Fruit fly (Drosophila melanogaster) whole organism, embryonic: ENCODE results near the gene CG7191.

Experiments
- Abd-B ChIP-seq: fragments of 200-800 bp; sonication (Bioruptor generic); optimal IDR thresholded peaks from 2 replicates; lab custom pipeline; 2018; ENCODE audit warnings: missing biosample characterization, mild to moderate bottlenecking, missing genetic modification characterization, moderate library complexity
- BEAF-32 ChIP-seq: fragments of 200-800 bp; sonication (Bioruptor generic); optimal IDR thresholded peaks from 3 replicates; lab custom pipeline; 2017; ENCODE audit warnings: missing biosample characterization, missing genetic modification characterization, mild to moderate bottlenecking, moderate library complexity, missing genetic modification reagents
- Bgb ChIP-seq: fragments of 200-800 bp; sonication (Bioruptor generic); IDR thresholded peaks from 2 replicates; pipeline ENCODE4 v1.3.6; 2022; ENCODE audit warnings: missing biosample characterization, missing genetic modification characterization; ENCODE audit not compliant: partially characterized antibody
- CG10979 ChIP-seq: fragments of 200-800 bp; sonication (Bioruptor generic); optimal IDR thresholded peaks from 2 replicates; lab custom pipeline; 2018; ENCODE audit warnings: missing biosample characterization, mild to moderate bottlenecking, missing genetic modification characterization, moderate library complexity
- CG11723 ChIP-seq: fragments of 200-800 bp; sonication (Bioruptor generic); optimal IDR thresholded peaks from 2 replicates; lab custom pipeline; 2017; ENCODE audit warnings: missing biosample characterization, mild to moderate bottlenecking, missing genetic modification characterization
- CG12071 ChIP-seq: fragments of 200-800 bp; sonication (Bioruptor generic); optimal IDR thresholded peaks from 3 replicates; lab custom pipeline; 2018; ENCODE audit warnings: missing biosample characterization, mild to moderate bottlenecking, missing genetic modification characterization
- CG12219 ChIP-seq: fragments of 200-800 bp; sonication (Bioruptor generic); optimal IDR thresholded peaks from 3 replicates; lab custom pipeline; 2018; ENCODE audit warnings: missing biosample characterization, mild to moderate bottlenecking, missing genetic modification characterization
- CG12236 ChIP-seq: fragments of 200-800 bp; sonication (Bioruptor generic); optimal IDR thresholded peaks from 2 replicates; lab custom pipeline; 2016; ENCODE audit warnings: missing biosample characterization, missing genetic modification characterization
- CG13123 ChIP-seq: fragments of 200-800 bp; sonication (Bioruptor generic); optimal IDR thresholded peaks from 2 replicates; lab custom pipeline; 2016; ENCODE audit warnings: missing biosample characterization, missing genetic modification characterization
- CG13287 ChIP-seq: fragments of 200-800 bp; sonication (Bioruptor generic); IDR thresholded peaks from 2 replicates; pipeline ENCODE4 v1.3.6; 2022; ENCODE audit warnings: missing biosample characterization, missing genetic modification characterization; ENCODE audit not compliant: partially characterized antibody
- CG14860 ChIP-seq: fragments of 200-800 bp; sonication (Bioruptor generic); IDR thresholded peaks from 3 replicates; pipeline ENCODE4 v1.3.6; 2022; ENCODE audit warnings: missing biosample characterization, missing genetic modification characterization; ENCODE audit not compliant: partially characterized antibody
- CG1603 ChIP-seq: fragments of 200-800 bp; sonication (Bioruptor generic); optimal IDR thresholded peaks from 2 replicates; lab custom pipeline; 2019; ENCODE audit warnings: missing biosample characterization, mild to moderate bottlenecking, missing genetic modification characterization, moderate library complexity
- CG16813 ChIP-seq: fragments of 200-800 bp; sonication (Bioruptor generic); IDR thresholded peaks from 3 replicates; pipeline ENCODE4 v1.3.6; 2022; ENCODE audit warnings: missing biosample characterization, missing genetic modification characterization; ENCODE audit not compliant: partially characterized antibody
- CG17359 ChIP-seq: fragments of 200-800 bp; sonication (Bioruptor generic); optimal IDR thresholded peaks from 3 replicates; lab custom pipeline; 2018; ENCODE audit warnings: missing biosample characterization, mild to moderate bottlenecking, missing genetic modification characterization, moderate library complexity
- CG1832 ChIP-seq: fragments of 200-800 bp; sonication (Bioruptor generic); optimal IDR thresholded peaks from 2 replicates; lab custom pipeline; 2017; ENCODE audit warnings: missing biosample characterization, mild to moderate bottlenecking, missing genetic modification characterization, inconsistent platforms
- CG2116 ChIP-seq: fragments of 200-800 bp; sonication (Bioruptor generic); optimal IDR thresholded peaks from 3 replicates; lab custom pipeline; 2018; ENCODE audit warnings: missing biosample characterization, mild to moderate bottlenecking, missing genetic modification characterization
- CG34376 ChIP-seq: fragments of 200-800 bp; sonication (Bioruptor generic); optimal IDR thresholded peaks from 2 replicates; lab custom pipeline; 2018; ENCODE audit warnings: missing biosample characterization, mild to moderate bottlenecking, missing genetic modification characterization
- CG34422 ChIP-seq: fragments of 200-800 bp; sonication (Bioruptor generic); IDR thresholded peaks from 3 replicates; pipeline ENCODE4 v1.3.6; 2022; ENCODE audit warnings: missing biosample characterization, missing genetic modification characterization
- CG3995 ChIP-seq: fragments of 200-800 bp; sonication (Bioruptor generic); optimal IDR thresholded peaks from 3 replicates; lab custom pipeline; 2016; ENCODE audit warnings: missing biosample characterization, missing genetic modification characterization
- CG7963 ChIP-seq: fragments of 200-800 bp; sonication (Bioruptor generic); IDR thresholded peaks from 3 replicates; pipeline ENCODE4 v1.3.6; 2022; ENCODE audit warnings: missing biosample characterization, missing genetic modification characterization; ENCODE audit not compliant: partially characterized antibody
- CG9727 ChIP-seq: fragments of 200-800 bp; sonication (Bioruptor generic); optimal IDR thresholded peaks from 3 replicates; lab custom pipeline; 2017; ENCODE audit warnings: missing biosample characterization, mild to moderate bottlenecking, missing genetic modification characterization
- Dll ChIP-seq: fragments of 200-800 bp; sonication (Bioruptor generic); IDR thresholded peaks from 4 replicates; pipeline ENCODE4 v1.3.6; 2022; ENCODE audit warnings: missing biosample characterization, missing genetic modification characterization; ENCODE audit not compliant: partially characterized antibody
- Doc3 ChIP-seq: fragments of 200-800 bp; sonication (Bioruptor generic); IDR thresholded peaks from 3 replicates; pipeline ENCODE4 v1.3.6; 2022; ENCODE audit warnings: missing biosample characterization, missing genetic modification characterization; ENCODE audit not compliant: partially characterized antibody
- Dref ChIP-seq: fragments of 200-800 bp; sonication (Bioruptor generic); IDR thresholded peaks from 2 replicates; pipeline ENCODE4 v1.3.6; 2022; ENCODE audit warnings: missing biosample characterization, missing genetic modification characterization
- ERR ChIP-seq: fragments of 200-800 bp; sonication (Bioruptor generic); optimal IDR thresholded peaks from 2 replicates; lab custom pipeline; 2016; ENCODE audit warnings: missing biosample characterization, missing genetic modification characterization
- Jarid2 ChIP-seq: fragments of 200-800 bp; sonication (Bioruptor generic); optimal IDR thresholded peaks from 3 replicates; lab custom pipeline; 2017; ENCODE audit warnings: mild to moderate bottlenecking, missing biosample characterization, missing genetic modification reagents, missing genetic modification characterization
- Lpt ChIP-seq: fragments of >200 bp; optimal IDR thresholded peaks from 2 replicates; lab custom pipeline; 2018; ENCODE audit warnings: missing biosample characterization, missing genetic modification characterization
- Med ChIP-seq: fragments of 200-800 bp; sonication (Bioruptor generic); peaks from one replicate; lab custom pipeline; 2016; ENCODE audit warnings: missing biosample characterization, missing genetic modification characterization, mild to moderate bottlenecking, inconsistent platforms, moderate library complexity
- NFAT ChIP-seq: fragments of 200-800 bp; sonication (Bioruptor generic); IDR thresholded peaks from 2 replicates; pipeline ENCODE4 v1.3.6; 2022; ENCODE audit warnings: missing biosample characterization, missing genetic modification characterization
- Opbp ChIP-seq: fragments of 200-800 bp; sonication (Bioruptor generic); IDR thresholded peaks from 3 replicates; pipeline ENCODE4 v1.3.6; 2022; ENCODE audit warnings: missing biosample characterization, missing genetic modification characterization; ENCODE audit not compliant: partially characterized antibody
- Scr ChIP-seq: fragments of 200-800 bp; sonication (Bioruptor generic); IDR thresholded peaks from 2 replicates; pipeline ENCODE4 v1.3.6; 2022; ENCODE audit warnings: missing biosample characterization, missing genetic modification characterization; ENCODE audit not compliant: partially characterized antibody
- abd-A ChIP-seq: fragments of 200-800 bp; sonication (Bioruptor generic); optimal IDR thresholded peaks from 3 replicates; lab custom pipeline; 2019; ENCODE audit warnings: missing biosample characterization, mild to moderate bottlenecking, missing genetic modification characterization, moderate library complexity
- ci ChIP-seq: fragments of 200-800 bp; sonication (Bioruptor generic); IDR thresholded peaks from 3 replicates; pipeline ENCODE4 v1.3.6; 2022; ENCODE audit warnings: missing biosample characterization, missing genetic modification characterization
- dpn ChIP-seq, 2 experiments: fragments of 200-800 bp; sonication (Bioruptor generic); optimal IDR thresholded peaks; 3 replicates each; lab custom pipeline; 2016; ENCODE audit warnings: missing biosample characterization in 2 of 2, missing genetic modification characterization in 2 of 2
- nerfin-2 ChIP-seq: fragments of 200-800 bp; sonication (Bioruptor generic); IDR thresholded peaks from 2 replicates; pipeline ENCODE4 v1.3.6; 2022; ENCODE audit warnings: missing biosample characterization, missing genetic modification characterization; ENCODE audit not compliant: partially characterized antibody
- pan ChIP-seq, 4 experiments: fragments of >200 bp in 3 of 4; fragments of 200-800 bp in 1 of 4; sonication (Bioruptor generic) in 1 of 4; optimal IDR thresholded peaks in 3 of 4; IDR thresholded peaks in 1 of 4; 2 replicates each; pipeline versions ENCODE4 v1.3.6 to Lab custom; 2017 to 2022; ENCODE audit warnings: missing biosample characterization in 2 of 4, missing genetic modification characterization in 2 of 4, mixed read lengths in 1 of 4
- pzg ChIP-seq: fragments of 200-800 bp; sonication (Bioruptor generic); optimal IDR thresholded peaks from 3 replicates; lab custom pipeline; 2018; ENCODE audit warnings: missing biosample characterization, mild to moderate bottlenecking, missing genetic modification characterization, moderate library complexity
- row ChIP-seq: fragments of 200-800 bp; sonication (Bioruptor generic); IDR thresholded peaks from 3 replicates; pipeline ENCODE4 v1.3.6; 2022; ENCODE audit warnings: missing biosample characterization, missing genetic modification characterization
- sc ChIP-seq, 3 experiments: fragments of >200 bp in 2 of 3; fragments of 200-800 bp in 1 of 3; sonication (Bioruptor generic) in 1 of 3; optimal IDR thresholded peaks; 2 replicates in 2 of 3; 3 replicates in 1 of 3; lab custom pipeline; 2017; ENCODE audit warnings: mild to moderate bottlenecking in 1 of 3, missing biosample characterization in 1 of 3, missing genetic modification characterization in 1 of 3, missing genetic modification reagents in 1 of 3
- slou ChIP-seq: fragments of 200-800 bp; sonication (Bioruptor generic); optimal IDR thresholded peaks from 3 replicates; lab custom pipeline; 2016; ENCODE audit warnings: missing biosample characterization, missing genetic modification characterization
- so ChIP-seq: fragments of 200-800 bp; sonication (Bioruptor generic); IDR thresholded peaks from 3 replicates; pipeline ENCODE4 v1.3.6; 2022; ENCODE audit warnings: missing biosample characterization, missing genetic modification characterization
- stc ChIP-seq: fragments of 200-800 bp; sonication (Bioruptor generic); IDR thresholded peaks from 2 replicates; pipeline ENCODE4 v1.3.6; 2022; ENCODE audit warnings: missing biosample characterization, missing genetic modification characterization
- stwl ChIP-seq: fragments of 200-800 bp; sonication (Bioruptor generic); optimal IDR thresholded peaks from 3 replicates; lab custom pipeline; 2018; ENCODE audit warnings: missing biosample characterization, mild to moderate bottlenecking, missing genetic modification characterization, moderate library complexity
- tna ChIP-seq: fragments of 200-800 bp; sonication (Bioruptor generic); IDR thresholded peaks from 2 replicates; pipeline ENCODE4 v1.3.6; 2022; ENCODE audit warnings: missing biosample characterization, missing genetic modification characterization; ENCODE audit not compliant: partially characterized antibody
- unc-4 ChIP-seq: fragments of 200-800 bp; sonication (Bioruptor generic); IDR thresholded peaks from 2 replicates; pipeline ENCODE4 v1.3.6; 2022; ENCODE audit warnings: missing biosample characterization, missing genetic modification characterization; ENCODE audit not compliant: partially characterized antibody
- z ChIP-seq: fragments of 200-800 bp; sonication (Bioruptor generic); IDR thresholded peaks from 3 replicates; pipeline ENCODE4 v1.3.6; 2022; ENCODE audit warnings: missing biosample characterization, missing genetic modification characterization

The CG7191 gene

DNA sequence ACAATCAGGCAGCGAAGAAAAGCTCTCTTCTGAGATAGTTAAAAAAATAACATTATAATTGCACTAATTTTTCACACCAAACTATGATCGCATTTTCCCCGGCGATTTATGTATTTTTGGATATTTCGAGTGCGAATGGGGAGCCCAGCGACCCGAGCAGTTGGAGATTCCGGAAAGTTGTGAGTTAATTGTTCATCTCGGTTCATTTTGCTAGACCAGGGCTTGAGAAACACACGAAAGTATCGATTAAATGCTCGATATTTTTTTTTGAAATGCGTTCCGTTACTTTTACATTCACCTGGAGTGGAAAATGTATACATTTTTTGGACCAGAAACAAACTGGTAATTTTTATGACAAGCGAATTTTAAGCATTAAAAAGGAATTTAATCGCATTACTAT, 43.1 kb downstream of the CG7191 start, which contains the start of gene Cdc14 (continued):
- TF ChIP-seq Jarid2 (GFP tag; lab: Kevin White, UChicago): peak; percentile 54
- no peak for TF ChIP-seq CG34376 (GFP tag; lab: Kevin White, UChicago)
- no peak for TF ChIP-seq slou (GFP tag; lab: Kevin White, UChicago)
- TF ChIP-seq CG14860 (GFP tag; lab: Robert Waterston, UW): peak; percentile 38; the same call in 1 of the 3 replicates
- TF ChIP-seq CG3995 (GFP tag; lab: Kevin White, UChicago): peak; percentile 19
- peak; percentile 59 for TF ChIP-seq Opbp (GFP tag; lab: Robert Waterston, UW)
- TF ChIP-seq CG11723 (GFP tag; lab: Kevin White, UChicago): no peak
- TF ChIP-seq Dll (GFP tag; lab: Robert Waterston, UW): peak; percentile 43; the same call in 1 of the 4 replicates
- TF ChIP-seq z: peak; percentile 57; the same call in 2 of the 3 replicates
- no peak for TF ChIP-seq CG12219 (GFP tag; lab: Kevin White, UChicago)
- TF ChIP-seq ci (GFP tag; lab: Robert Waterston, UW): peak; percentile 54; the same call in 2 of the 3 replicates
- peak in 1 of 2 experiments; percentile 13 for TF ChIP-seq dpn (GFP tag; optimal IDR thresholded peaks at IDR 0.05; lab: Kevin White, UChicago)
- TF ChIP-seq CG12236 (GFP tag; lab: Kevin White, UChicago): peak; percentile 57
- TF ChIP-seq CG9727 (GFP tag; lab: Kevin White, UChicago): no peak
- TF ChIP-seq ERR (GFP tag; lab: Kevin White, UChicago): peak; percentile 30
- peak; percentile 38 for TF ChIP-seq CG1603
- TF ChIP-seq CG7963 (GFP tag; lab: Robert Waterston, UW): peak; percentile 42; the same call in 2 of the 3 replicates
- TF ChIP-seq Scr (GFP tag; lab: Robert Waterston, UW): peak; percentile 45
- TF ChIP-seq CG16813 (GFP tag; lab: Robert Waterston, UW): peak; percentile 53; the same call in 2 of the 3 replicates
- no peak for TF ChIP-seq pan (optimal IDR thresholded peaks at IDR 0.05; lab: Kevin White, UChicago)
- no peak for TF ChIP-seq pan (GFP tag; optimal IDR thresholded peaks at IDR 0.05 in 1 of 2, IDR thresholded peaks at IDR 0.05 in 1 of 2)
- TF ChIP-seq stc: peak; percentile 46; the same call in 1 of the 2 replicates
- TF ChIP-seq CG13123: no peak
- TF ChIP-seq Abd-B: no peak
- peak; percentile 69 for TF ChIP-seq BEAF-32 (GFP tag; lab: Kevin White, UChicago)
- TF ChIP-seq Med (GFP tag; lab: Kevin White, UChicago): peak; percentile 90
- peak; percentile 9 for TF ChIP-seq stwl (tag; lab: Kevin White, UChicago)
- peak; percentile 61 for TF ChIP-seq unc-4 (GFP tag; lab: Robert Waterston, UW)
- TF ChIP-seq CG10979 (tag; lab: Kevin White, UChicago): no peak
- TF ChIP-seq nerfin-2 (GFP tag; lab: Robert Waterston, UW): peak; percentile 54
- no peak for TF ChIP-seq sc (optimal IDR thresholded peaks at IDR 0.05; lab: Kevin White, UChicago)
- no peak for TF ChIP-seq sc (GFP tag; optimal IDR thresholded peaks at IDR 0.05; lab: Kevin White, UChicago)
- no peak for TF ChIP-seq Lpt (GFP tag; lab: Kevin White, UChicago)
- peak; percentile 31; the same call in 1 of the 3 replicates for TF ChIP-seq Doc3 (GFP tag; lab: Robert Waterston, UW)
- TF ChIP-seq Dref (GFP tag; lab: Robert Waterston, UW): peak; percentile 72
- TF ChIP-seq Bgb (GFP tag; lab: Robert Waterston, UW): peak; percentile 55; the same call in 1 of the 2 replicates
- peak; percentile 59; the same call in 2 of the 3 replicates for TF ChIP-seq so
- TF ChIP-seq row: 0 out of 3 replicates have a peak, but pooled peaks have one; percentile 30
- TF ChIP-seq CG2116 (GFP tag; lab: Kevin White, UChicago): peak; percentile 6
- TF ChIP-seq tna (GFP tag; lab: Robert Waterston, UW): peak; percentile 58
- TF ChIP-seq CG34422 (GFP tag; lab: Robert Waterston, UW): peak; percentile 47; the same call in 1 of the 3 replicates
- peak; percentile 67 for TF ChIP-seq CG13287 (GFP tag; lab: Robert Waterston, UW)
- peak; percentile 8 for TF ChIP-seq CG17359 (tag; lab: Kevin White, UChicago)
- TF ChIP-seq abd-A: peak; percentile 52
- peak; percentile 24; the same call in 1 of the 2 replicates for TF ChIP-seq NFAT
- peak; percentile 21 for TF ChIP-seq CG12071 (GFP tag; lab: Kevin White, UChicago)
- no peak for TF ChIP-seq CG1832 (GFP tag; lab: Kevin White, UChicago)
- TF ChIP-seq pzg (GFP tag; lab: Kevin White, UChicago): peak; percentile 60
